Fruit fly (Drosophila melanogaster) whole organism, embryonic: ENCODE results near the gene SamDC.

ENCODE experiments used
- Atf-2 ChIP-seq: fragments of 200-800 bp; sonication (Bioruptor generic); optimal IDR thresholded peaks from 2 replicates; lab custom pipeline; 2016; ENCODE audit warnings: missing biosample characterization, missing genetic modification characterization
- Atf3 ChIP-seq: fragments of 200-800 bp; sonication (Bioruptor generic); optimal IDR thresholded peaks from 3 replicates; lab custom pipeline; 2016; ENCODE audit warnings: missing biosample characterization, missing genetic modification characterization
- CG11085 ChIP-seq: fragments of 200-800 bp; sonication (Bioruptor generic); IDR thresholded peaks from 2 replicates; pipeline ENCODE4 v1.3.6; 2022; ENCODE audit warnings: missing biosample characterization, missing genetic modification characterization
- CG11456 ChIP-seq: fragments of 200-800 bp; sonication (Bioruptor generic); IDR thresholded peaks from 3 replicates; pipeline ENCODE4 v1.3.6; 2022; ENCODE audit warnings: missing biosample characterization, missing genetic modification characterization
- CG11560 ChIP-seq: fragments of 200-800 bp; sonication (Bioruptor generic); IDR thresholded peaks from 3 replicates; pipeline ENCODE4 v1.3.6; 2022; ENCODE audit warnings: missing biosample characterization, missing genetic modification characterization
- CG13894 ChIP-seq: fragments of 200-800 bp; sonication (Bioruptor generic); optimal IDR thresholded peaks from 3 replicates; lab custom pipeline; 2018; ENCODE audit warnings: missing biosample characterization, mild to moderate bottlenecking, missing genetic modification characterization, moderate library complexity
- CG14014 ChIP-seq: fragments of 200-800 bp; sonication (Bioruptor generic); IDR thresholded peaks from 2 replicates; pipeline ENCODE4 v1.3.6; 2022; ENCODE audit warnings: missing biosample characterization, missing genetic modification characterization
- CG15479 ChIP-seq: fragments of 200-800 bp; sonication (Bioruptor generic); optimal IDR thresholded peaks from 3 replicates; lab custom pipeline; 2019; ENCODE audit warnings: missing biosample characterization, mild to moderate bottlenecking, missing genetic modification characterization, moderate library complexity
- CG1603 ChIP-seq: fragments of 200-800 bp; sonication (Bioruptor generic); optimal IDR thresholded peaks from 2 replicates; lab custom pipeline; 2019; ENCODE audit warnings: missing biosample characterization, mild to moderate bottlenecking, missing genetic modification characterization, moderate library complexity
- CG17361 ChIP-seq: fragments of 200-800 bp; sonication (Bioruptor generic); IDR thresholded peaks from 3 replicates; pipeline ENCODE4 v1.3.6; 2022; ENCODE audit warnings: missing biosample characterization, missing genetic modification characterization
- CG17568 ChIP-seq: fragments of 200-800 bp; sonication (Bioruptor generic); optimal IDR thresholded peaks from 2 replicates; lab custom pipeline; 2018; ENCODE audit warnings: missing biosample characterization, mild to moderate bottlenecking, missing genetic modification characterization, moderate library complexity
- CG1832 ChIP-seq: fragments of 200-800 bp; sonication (Bioruptor generic); optimal IDR thresholded peaks from 2 replicates; lab custom pipeline; 2017; ENCODE audit warnings: missing biosample characterization, mild to moderate bottlenecking, missing genetic modification characterization, inconsistent platforms
- CG2712 ChIP-seq: fragments of 200-800 bp; optimal IDR thresholded peaks from 3 replicates; lab custom pipeline; 2019; ENCODE audit warnings: missing biosample characterization, mild to moderate bottlenecking, missing genetic modification characterization, moderate library complexity
- CG4404 ChIP-seq: fragments of 200-800 bp; sonication (Bioruptor generic); IDR thresholded peaks from 2 replicates; pipeline ENCODE4 v1.3.6; 2022; ENCODE audit warnings: missing biosample characterization, missing genetic modification characterization
- CG6791 ChIP-seq: fragments of 200-800 bp; sonication (Bioruptor generic); IDR thresholded peaks from 3 replicates; pipeline ENCODE4 v1.3.6; 2022; ENCODE audit warnings: missing biosample characterization, missing genetic modification characterization; ENCODE audit not compliant: partially characterized antibody
- CG6854 ChIP-seq: fragments of 200-800 bp; sonication (Bioruptor generic); optimal IDR thresholded peaks from 3 replicates; lab custom pipeline; 2017; ENCODE audit warnings: missing biosample characterization, mild to moderate bottlenecking, missing genetic modification characterization
- CG7556 ChIP-seq: fragments of 200-800 bp; sonication (Bioruptor generic); optimal IDR thresholded peaks from 2 replicates; lab custom pipeline; 2017; ENCODE audit warnings: missing biosample characterization, mild to moderate bottlenecking, missing genetic modification characterization
- CG7786 ChIP-seq: fragments of 200-800 bp; sonication (Bioruptor generic); optimal IDR thresholded peaks from 2 replicates; lab custom pipeline; 2016; ENCODE audit warnings: missing biosample characterization, missing genetic modification characterization
- D ChIP-seq, 2 experiments: fragments of 200-800 bp in 1 of 2; fragments of >200 bp in 1 of 2; sonication (Bioruptor generic) in 1 of 2; optimal IDR thresholded peaks; 2 replicates in 1 of 2; 3 replicates in 1 of 2; lab custom pipeline; 2017; ENCODE audit warnings: mild to moderate bottlenecking in 1 of 2, missing biosample characterization in 1 of 2, missing genetic modification characterization in 1 of 2, missing genetic modification reagents in 1 of 2
- Doc2 ChIP-seq: fragments of 200-800 bp; sonication (Bioruptor generic); IDR thresholded peaks from 2 replicates; pipeline ENCODE4 v1.3.6; 2022; ENCODE audit warnings: missing biosample characterization, missing genetic modification characterization
- Gsc ChIP-seq: fragments of 200-800 bp; sonication (Bioruptor generic); IDR thresholded peaks from 2 replicates; pipeline ENCODE4 v1.3.6; 2022; ENCODE audit warnings: missing biosample characterization, missing genetic modification characterization
- H15 ChIP-seq: fragments of 200-800 bp; sonication (Bioruptor generic); IDR thresholded peaks from 3 replicates; pipeline ENCODE4 v1.3.6; 2022; ENCODE audit warnings: missing biosample characterization, missing genetic modification characterization
- Hand ChIP-seq: fragments of 200-800 bp; sonication (Bioruptor generic); optimal IDR thresholded peaks from 2 replicates; lab custom pipeline; 2017; ENCODE audit warnings: mild to moderate bottlenecking, missing biosample characterization, missing genetic modification reagents, missing genetic modification characterization
- Hr51 ChIP-seq, 2 experiments: fragments of 200-800 bp; sonication (Bioruptor generic); optimal IDR thresholded peaks; 2 replicates in 1 of 2; 3 replicates in 1 of 2; lab custom pipeline; 2016 to 2018; ENCODE audit warnings: missing biosample characterization in 2 of 2, missing genetic modification characterization in 2 of 2, mild to moderate bottlenecking in 1 of 2, moderate library complexity in 1 of 2
- Kr ChIP-seq: fragments of 200-800 bp; sonication (Bioruptor generic); optimal IDR thresholded peaks from 2 replicates; lab custom pipeline; 2017; ENCODE audit warnings: missing biosample characterization, mild to moderate bottlenecking, missing genetic modification characterization
- Mad ChIP-seq: fragments of 200-800 bp; sonication (Bioruptor generic); optimal IDR thresholded peaks from 2 replicates; lab custom pipeline; 2016; ENCODE audit warnings: missing biosample characterization, missing genetic modification characterization
- Max ChIP-seq: fragments of 200-800 bp; sonication (Bioruptor generic); optimal IDR thresholded peaks from 2 replicates; lab custom pipeline; 2016; ENCODE audit warnings: missing biosample characterization, mild to moderate bottlenecking, missing genetic modification characterization
- Nf-YB ChIP-seq: fragments of 200-800 bp; sonication (Bioruptor generic); optimal IDR thresholded peaks from 3 replicates; lab custom pipeline; 2019; ENCODE audit warnings: missing biosample characterization, mild to moderate bottlenecking, missing genetic modification characterization, moderate library complexity
- Oaz ChIP-seq: fragments of 200-800 bp; sonication (Bioruptor generic); IDR thresholded peaks from 2 replicates; pipeline ENCODE4 v1.3.6; 2022; ENCODE audit warnings: missing biosample characterization, missing genetic modification characterization
- Six4 ChIP-seq: fragments of 200-800 bp; sonication (Bioruptor generic); optimal IDR thresholded peaks from 2 replicates; lab custom pipeline; 2016; ENCODE audit warnings: missing biosample characterization, missing genetic modification characterization
- Usf ChIP-seq: fragments of 200-800 bp; sonication (Bioruptor generic); optimal IDR thresholded peaks from 2 replicates; lab custom pipeline; 2017; ENCODE audit warnings: missing genotype, missing biosample characterization, missing genetic modification characterization
- Vsx1 ChIP-seq: fragments of 200-800 bp; sonication (Bioruptor generic); optimal IDR thresholded peaks from 2 replicates; lab custom pipeline; 2017; ENCODE audit warnings: missing biosample characterization, mild to moderate bottlenecking, missing genetic modification characterization, missing genetic modification reagents
- bab2 ChIP-seq: fragments of 200-800 bp; sonication (Bioruptor generic); optimal IDR thresholded peaks from 2 replicates; lab custom pipeline; 2016; ENCODE audit warnings: missing biosample characterization, missing genetic modification characterization
- br ChIP-seq: fragments of >200 bp; optimal IDR thresholded peaks from 2 replicates; lab custom pipeline; 2017
- chm ChIP-seq: fragments of 200-800 bp; sonication (Bioruptor generic); IDR thresholded peaks from 2 replicates; pipeline ENCODE4 v1.3.6; 2022; ENCODE audit warnings: missing biosample characterization, missing genetic modification characterization
- dan ChIP-seq: fragments of 200-800 bp; sonication (Bioruptor generic); IDR thresholded peaks from 2 replicates; pipeline ENCODE4 v1.3.6; 2022; ENCODE audit warnings: missing biosample characterization, missing genetic modification characterization
- dm ChIP-seq: fragments of 200-800 bp; sonication (Bioruptor generic); optimal IDR thresholded peaks from 3 replicates; lab custom pipeline; 2016; ENCODE audit warnings: missing biosample characterization, missing genetic modification characterization
- exex ChIP-seq: fragments of 200-800 bp; sonication (Bioruptor generic); optimal IDR thresholded peaks from 4 replicates; lab custom pipeline; 2018; ENCODE audit warnings: missing biosample characterization, mild to moderate bottlenecking, missing genetic modification characterization, moderate library complexity
- fru ChIP-seq: fragments of >200 bp; optimal IDR thresholded peaks from 2 replicates; lab custom pipeline; 2017
- gfzf ChIP-seq: fragments of 200-800 bp; sonication (Bioruptor generic); optimal IDR thresholded peaks from 2 replicates; lab custom pipeline; 2016; ENCODE audit warnings: missing biosample characterization, mild to moderate bottlenecking, missing genetic modification characterization, moderate library complexity
- hkb ChIP-seq, 2 experiments: fragments of 200-800 bp in 1 of 2; fragments of >200 bp in 1 of 2; sonication (Bioruptor generic) in 1 of 2; IDR thresholded peaks in 1 of 2; optimal IDR thresholded peaks in 1 of 2; 2 replicates each; pipeline versions ENCODE4 v1.3.6 to Lab custom; 2017 to 2022; ENCODE audit warnings: missing biosample characterization in 1 of 2, missing genetic modification characterization in 1 of 2
- lbe ChIP-seq: fragments of 200-800 bp; sonication (Bioruptor generic); optimal IDR thresholded peaks from 2 replicates; lab custom pipeline; 2016; ENCODE audit warnings: missing biosample characterization, mild to moderate bottlenecking, missing genetic modification characterization
- lmd ChIP-seq: fragments of 200-800 bp; sonication (Bioruptor generic); IDR thresholded peaks from 2 replicates; pipeline ENCODE4 v1.3.6; 2022; ENCODE audit warnings: missing biosample characterization, missing genetic modification characterization
- lov ChIP-seq, 2 experiments: fragments of 200-800 bp in 1 of 2; fragments of >200 bp in 1 of 2; sonication (Bioruptor generic) in 1 of 2; IDR thresholded peaks in 1 of 2; optimal IDR thresholded peaks in 1 of 2; 2 replicates in 1 of 2; 3 replicates in 1 of 2; pipeline versions ENCODE4 v1.3.6 to Lab custom; 2017 to 2022; ENCODE audit warnings: missing biosample characterization in 1 of 2, missing genetic modification characterization in 1 of 2
- peb ChIP-seq: fragments of 200-800 bp; sonication (Bioruptor generic); IDR thresholded peaks from 2 replicates; pipeline ENCODE4 v1.3.6; 2022; ENCODE audit warnings: missing biosample characterization, missing genetic modification characterization
- sc ChIP-seq, 3 experiments: fragments of >200 bp in 2 of 3; fragments of 200-800 bp in 1 of 3; sonication (Bioruptor generic) in 1 of 3; optimal IDR thresholded peaks; 2 replicates in 2 of 3; 3 replicates in 1 of 3; lab custom pipeline; 2017; ENCODE audit warnings: mild to moderate bottlenecking in 1 of 3, missing biosample characterization in 1 of 3, missing genetic modification characterization in 1 of 3, missing genetic modification reagents in 1 of 3
- sqz ChIP-seq: fragments of 200-800 bp; sonication (Bioruptor generic); optimal IDR thresholded peaks from 3 replicates; lab custom pipeline; 2018; ENCODE audit warnings: missing biosample characterization, mild to moderate bottlenecking, missing genetic modification characterization
- stwl ChIP-seq: fragments of 200-800 bp; sonication (Bioruptor generic); optimal IDR thresholded peaks from 3 replicates; lab custom pipeline; 2018; ENCODE audit warnings: missing biosample characterization, mild to moderate bottlenecking, missing genetic modification characterization, moderate library complexity
- unpg ChIP-seq: fragments of 200-800 bp; sonication (Bioruptor generic); optimal IDR thresholded peaks from 3 replicates; lab custom pipeline; 2018; ENCODE audit warnings: missing biosample characterization, mild to moderate bottlenecking, missing genetic modification characterization, moderate library complexity

SamDC gene

DNA sequence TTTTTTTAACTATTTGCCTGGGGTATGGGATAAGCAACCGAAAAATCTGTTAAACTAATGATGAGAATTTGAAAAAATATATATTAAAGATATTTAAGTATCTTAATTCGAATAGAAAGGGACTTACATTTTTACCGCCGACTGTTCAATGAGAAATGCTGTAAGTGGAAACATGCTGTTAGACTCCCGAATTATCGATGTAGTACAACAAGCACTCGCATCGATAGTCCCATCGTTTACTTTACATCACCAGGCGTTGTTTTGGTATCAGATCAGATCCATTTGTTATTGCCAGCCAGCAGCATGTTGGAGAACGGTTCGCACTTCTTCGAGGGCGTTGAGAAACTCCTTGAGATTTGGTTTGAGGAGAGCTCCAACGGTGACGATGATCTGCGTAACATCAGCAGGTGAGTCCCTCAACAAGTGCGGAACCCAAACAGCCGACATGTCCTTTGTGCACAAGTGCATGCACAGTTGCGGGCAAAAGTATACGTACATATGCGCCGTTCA is at the start of gene SamDC (continued):
- no peak for TF ChIP-seq lov (optimal IDR thresholded peaks at IDR 0.05; lab: Kevin White, UChicago)
- TF ChIP-seq lov (GFP tag; IDR thresholded peaks at IDR 0.05; lab: Robert Waterston, UW), result no peak
- TF ChIP-seq sqz (GFP tag; lab: Kevin White, UChicago), result no peak
- TF ChIP-seq Doc2 (GFP tag; lab: Robert Waterston, UW), result no peak
- TF ChIP-seq CG1832 (GFP tag; lab: Kevin White, UChicago), result no peak
- no peak for TF ChIP-seq Usf (GFP tag; lab: Kevin White, UChicago)
- TF ChIP-seq CG7556 (GFP tag; lab: Kevin White, UChicago), result peak; percentile 21
- TF ChIP-seq H15, result no peak
- TF ChIP-seq Kr, result no peak
- no peak for TF ChIP-seq Atf-2 (GFP tag; lab: Kevin White, UChicago)
- no peak for TF ChIP-seq fru
- peak; percentile 4 for TF ChIP-seq Mad
- TF ChIP-seq chm (GFP tag; lab: Robert Waterston, UW), result no peak; the same call in 1 of the 2 replicates
- no peak for TF ChIP-seq dan
- TF ChIP-seq gfzf (GFP tag; lab: Kevin White, UChicago), result peak; percentile 35
- TF ChIP-seq bab2 (GFP tag; lab: Kevin White, UChicago), result no peak
- no peak for TF ChIP-seq CG11085 (GFP tag; lab: Robert Waterston, UW)
- TF ChIP-seq Six4, result no peak
- TF ChIP-seq stwl, result peak; percentile 78
- peak; percentile 66 for TF ChIP-seq CG13894 (tag; lab: Kevin White, UChicago)
- TF ChIP-seq Gsc (GFP tag; lab: Robert Waterston, UW), result no peak
- TF ChIP-seq CG15479 (GFP tag; lab: Kevin White, UChicago), result no peak
- no peak for TF ChIP-seq exex (tag; lab: Kevin White, UChicago)
- no peak for TF ChIP-seq CG11560
- peak; percentile 4 for TF ChIP-seq CG17361
- peak; percentile 65 for TF ChIP-seq dm (GFP tag; lab: Kevin White, UChicago)
- peak; percentile 53 for TF ChIP-seq CG2712 (tag; lab: Kevin White, UChicago)
- TF ChIP-seq sc (optimal IDR thresholded peaks at IDR 0.05; lab: Kevin White, UChicago), result no peak
- TF ChIP-seq sc (GFP tag; optimal IDR thresholded peaks at IDR 0.05; lab: Kevin White, UChicago), result no peak
- TF ChIP-seq peb (GFP tag; lab: Robert Waterston, UW), result no peak; the same call in 1 of the 2 replicates
- no peak for TF ChIP-seq CG4404 (GFP tag; lab: Robert Waterston, UW)
- TF ChIP-seq Oaz (GFP tag; lab: Robert Waterston, UW), result no peak
- peak; percentile 13 for TF ChIP-seq lbe
- peak; percentile 4 for TF ChIP-seq Max (GFP tag; lab: Kevin White, UChicago)
- TF ChIP-seq CG17568, result no peak
- peak; percentile 87 for TF ChIP-seq CG6791 (GFP tag; lab: Robert Waterston, UW)
- no peak for TF ChIP-seq hkb (optimal IDR thresholded peaks at IDR 0.05; lab: Kevin White, UChicago)
- peak; percentile 53; the same call in 1 of the 2 replicates for TF ChIP-seq hkb (GFP tag; IDR thresholded peaks at IDR 0.05; lab: Robert Waterston, UW)
- TF ChIP-seq CG7786 (GFP tag; lab: Kevin White, UChicago), result peak; percentile 16
- TF ChIP-seq lmd (GFP tag; lab: Robert Waterston, UW), result no peak; the same call in 1 of the 2 replicates
- peak; percentile 40 to 60 for TF ChIP-seq Hr51 (GFP tag; optimal IDR thresholded peaks at IDR 0.05; lab: Kevin White, UChicago)
- TF ChIP-seq CG1603 (tag; lab: Kevin White, UChicago), result peak; percentile 79
- TF ChIP-seq br (lab: Kevin White, UChicago), result no peak
- TF ChIP-seq Hand (GFP tag; lab: Kevin White, UChicago), result no peak
- TF ChIP-seq D (optimal IDR thresholded peaks at IDR 0.05; lab: Kevin White, UChicago), result no peak
- TF ChIP-seq D (GFP tag; optimal IDR thresholded peaks at IDR 0.05; lab: Kevin White, UChicago), result no peak
- TF ChIP-seq Atf3 (GFP tag; lab: Kevin White, UChicago), result no peak
- TF ChIP-seq CG11456 (GFP tag; lab: Robert Waterston, UW), result no peak
- peak; percentile 33 for TF ChIP-seq CG6854 (GFP tag; lab: Kevin White, UChicago)
- TF ChIP-seq Vsx1 (GFP tag; lab: Kevin White, UChicago), result no peak
- peak; percentile 57 for TF ChIP-seq unpg
- no peak for TF ChIP-seq CG14014 (GFP tag; lab: Robert Waterston, UW)
- TF ChIP-seq Nf-YB, result peak; percentile 4
